Worm (Caenorhabditis elegans) whole organism, L3 larva: Measurements from ENCODE around the gene decr-1.3.

ENCODE experiments used
- aly-2 ChIP-seq: fragments of 150-350 bp; optimal IDR thresholded peaks from 2 replicates; lab custom pipeline; 2014; ENCODE audit warnings: missing biosample characterization, missing genetic modification characterization
- ama-1 ChIP-seq: fragments of 150-350 bp; optimal IDR thresholded peaks from 2 replicates; lab custom pipeline; 2018
- nhr-237 ChIP-seq: fragments of 150-350 bp; optimal IDR thresholded peaks from 2 replicates; lab custom pipeline; 2014; ENCODE audit warnings: missing biosample characterization, missing genetic modification characterization
- nhr-76 ChIP-seq: fragments of 150-350 bp; sonication (generic microtip); optimal IDR thresholded peaks from 5 replicates; lab custom pipeline; 2014; ENCODE audit warnings: missing biosample characterization, missing genetic modification characterization
- tbx-2 ChIP-seq: sonication (generic microtip); optimal IDR thresholded peaks from 2 replicates; lab custom pipeline; 2016; ENCODE audit warnings: mild to moderate bottlenecking, missing genetic modification characterization, missing compliant biosample characterization
- zag-1 ChIP-seq: fragments of 150-350 bp; optimal IDR thresholded peaks from 2 replicates; lab custom pipeline; 2014; ENCODE audit warnings: missing biosample characterization, missing genetic modification characterization
- ztf-4 ChIP-seq: fragments of 150-350 bp; optimal IDR thresholded peaks from 2 replicates; lab custom pipeline; 2014; ENCODE audit warnings: missing biosample characterization, missing genetic modification characterization

DNA sequence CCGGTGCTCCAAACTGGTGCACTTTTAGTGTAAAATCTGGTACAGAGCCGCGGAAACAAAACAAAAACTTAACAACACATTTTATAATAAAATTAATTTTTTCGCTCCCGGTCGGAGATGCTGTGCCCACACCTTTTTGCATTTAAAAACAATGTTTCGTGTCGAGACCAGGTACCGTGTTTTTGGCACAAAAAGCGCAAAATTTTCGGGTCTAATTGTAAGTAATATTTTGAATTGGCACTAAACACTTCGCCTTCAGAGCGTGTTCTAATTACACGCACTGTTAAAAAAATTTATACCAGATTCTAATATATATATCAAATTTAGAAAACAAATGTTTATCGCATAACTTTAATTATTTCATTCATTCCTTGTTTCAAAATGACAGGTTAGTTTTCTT lies 8.1 kb upstream of the decr-1.3 start, which contains the start of gene dylt-3:
- TF ChIP-seq aly-2 (tag; lab: Kevin White, UChicago) (no peak), nhr-76 (tag; lab: Kevin White, UChicago) (no peak), nhr-237 (no peak), ama-1 (no peak), ztf-4 (tag; lab: Kevin White, UChicago) (no peak), zag-1 (no peak), tbx-2 (no peak)
